Worm (Caenorhabditis elegans): ENCODE results near the gene M03C11.9.

Gene M03C11.9

DNA sequence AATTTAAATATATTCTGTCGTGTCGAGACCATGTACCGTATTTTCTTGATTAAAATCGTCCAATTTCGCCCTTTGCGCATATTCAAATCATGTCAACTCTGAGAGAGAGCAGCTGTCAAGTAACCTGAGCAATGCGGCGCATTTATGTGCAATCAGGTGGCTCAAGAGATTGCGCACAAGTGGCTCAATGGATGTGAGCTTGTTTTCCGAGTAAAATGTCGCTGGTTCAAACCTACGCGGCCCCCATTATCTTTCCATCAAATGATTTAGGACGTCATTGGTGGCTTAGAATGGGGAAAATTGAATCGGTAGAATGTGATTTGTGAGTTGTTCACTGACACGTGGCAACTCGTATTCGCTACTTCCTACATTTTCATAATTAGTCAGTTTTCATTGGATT lies 40.6 kb upstream of the M03C11.9 start:
- TF ChIP-seq lsy-2 (tag; optimal IDR thresholded peaks at IDR 0.05) (peak in 1 of 2 experiments; percentile 20), ZK546.5 (tag; optimal IDR thresholded peaks at IDR 0.05) (no peak), dpl-1 (GFP tag; optimal IDR thresholded peaks at IDR 0.05) (no peak), Y105C5A.15 (GFP tag; IDR thresholded peaks at IDR 0.05) (no peak), nhr-11 (tag; optimal IDR thresholded peaks at IDR 0.05) (peak; percentile 41), daf-19 (GFP tag; conservative IDR thresholded peaks at IDR 0.05) (no peak), dmd-8 (GFP tag; IDR thresholded peaks at IDR 0.05) (no peak), rbr-2 (tag; optimal IDR thresholded peaks at IDR 0.05) (peak; percentile 13), egl-43 (GFP tag; IDR thresholded peaks at IDR 0.05) (0 out of 2 replicates have a peak, but pooled peaks have one; percentile 66), tag-97 (GFP tag; IDR thresholded peaks at IDR 0.05) (no peak), ceh-28 (tag; optimal IDR thresholded peaks at IDR 0.05) (no peak), ceh-62 (tag; optimal IDR thresholded peaks at IDR 0.05) (no peak), unc-62 (GFP tag; optimal IDR thresholded peaks at IDR 0.05 in 1 of 2) (peak in 1 of 2 experiments; percentile 18), unc-62 (tag; optimal IDR thresholded peaks at IDR 0.05) (no peak), mep-1 (tag; optimal IDR thresholded peaks at IDR 0.05) (no peak), set-16 (GFP tag; IDR thresholded peaks at IDR 0.05) (no peak), ceh-44 (GFP tag; IDR thresholded peaks at IDR 0.05) (peak; percentile 52; the same call in 1 of the 2 replicates), spr-3 (GFP tag; optimal IDR thresholded peaks at IDR 0.05) (no peak), zip-11 (GFP tag; IDR thresholded peaks at IDR 0.05) (no peak), daf-16 (GFP tag; optimal IDR thresholded peaks at IDR 0.05) (no peak), daf-16 (tag; optimal IDR thresholded peaks at IDR 0.05) (peak; percentile 18), nhr-6 (tag; optimal IDR thresholded peaks at IDR 0.05) (no peak), dmd-9 (GFP tag; IDR thresholded peaks at IDR 0.05) (0 out of 2 replicates have a peak, but pooled peaks have one; percentile 28), F44E2.7 (GFP tag; IDR thresholded peaks at IDR 0.05) (no peak), zfp-3 (GFP tag; conservative IDR thresholded peaks at IDR 0.05) (no peak), duxl-1 (tag; optimal IDR thresholded peaks at IDR 0.05; ENCODE audit: poor library complexity) (no peak), hlh-30 (tag; optimal IDR thresholded peaks at IDR 0.05; ENCODE audit: insufficient read depth) (no peak), pqm-1 (tag; optimal IDR thresholded peaks at IDR 0.05) (no peak), lin-39 (tag; optimal IDR thresholded peaks at IDR 0.05) (no peak), pha-4 (GFP tag; IDR thresholded peaks at IDR 0.05) (no peak), pha-4 (tag; optimal IDR thresholded peaks at IDR 0.05) (no peak), ztf-11 (tag; optimal IDR thresholded peaks at IDR 0.05) (no peak), Y75B8A.6 (GFP tag; IDR thresholded peaks at IDR 0.05) (no peak)

DNA sequence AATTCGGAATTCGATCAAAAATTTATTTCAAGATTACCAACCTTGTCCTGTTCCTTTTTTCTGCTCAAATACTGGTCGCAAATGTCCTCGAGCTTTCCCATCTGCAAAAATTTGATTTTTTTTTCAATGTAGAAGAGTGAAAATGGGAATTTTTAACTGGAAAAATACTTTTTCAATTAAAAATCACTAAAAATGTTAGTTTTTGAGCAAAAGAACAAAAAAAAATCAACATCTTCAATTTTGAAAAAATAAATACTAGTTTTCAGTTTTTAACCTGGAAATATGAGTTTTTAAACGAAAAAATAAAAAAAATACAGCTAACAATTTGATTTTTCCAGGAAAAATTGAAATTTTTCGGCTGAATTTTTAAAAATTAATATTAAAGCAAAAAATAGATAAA lies 36.4 kb upstream of the M03C11.9 start, which contains the start of gene prp-3:
TSS of gene prp-3 (minus strand) at position 101 of the 400 bp plus-strand sequence.
- TF ChIP-seq T20F7.1 (GFP tag; optimal IDR thresholded peaks at IDR 0.05) (no peak), D1046.2 (GFP tag; IDR thresholded peaks at IDR 0.05) (no peak), dpl-1 (GFP tag; optimal IDR thresholded peaks at IDR 0.05) (no peak), ctbp-1 (GFP tag; IDR thresholded peaks at IDR 0.05) (no peak), lin-29 (GFP tag; IDR thresholded peaks at IDR 0.05) (no peak), F49E8.2 (tag; optimal IDR thresholded peaks at IDR 0.05; ENCODE audit: borderline replicate concordance) (no peak)

DNA sequence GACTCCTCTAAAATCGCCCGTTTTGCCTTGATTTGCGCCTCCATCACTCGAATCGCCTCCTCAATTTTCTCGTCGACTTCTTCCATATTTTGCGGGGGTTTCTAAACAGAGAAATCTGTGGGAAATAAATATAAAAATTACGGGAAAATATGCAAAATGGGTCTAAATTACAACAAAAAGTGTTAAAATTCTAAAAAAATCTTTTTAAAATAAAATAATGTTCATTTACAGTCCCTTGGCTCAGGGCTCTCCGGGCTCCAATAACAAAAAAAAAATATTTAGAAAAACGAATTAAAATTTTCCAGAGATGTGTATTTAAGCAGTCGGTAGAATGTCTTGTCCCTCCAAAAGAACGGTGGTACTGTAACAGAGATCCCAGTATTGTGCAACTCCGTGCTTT lies 32.4 kb upstream of the M03C11.9 start, which contains the start of gene M03C11.6:
TSS of gene M03C11.6 (minus strand) at position 101 of the 400 bp plus-strand sequence.
- TF ChIP-seq nhr-102 (tag; optimal IDR thresholded peaks at IDR 0.05): no peak
- TF ChIP-seq hlh-11 (tag; optimal IDR thresholded peaks at IDR 0.05): no peak
- no peak for TF ChIP-seq ceh-20 (GFP tag; IDR thresholded peaks at IDR 0.05)
- no peak for TF ChIP-seq nhr-41 (GFP tag; IDR thresholded peaks at IDR 0.05)
- no peak for TF ChIP-seq daf-16 (GFP tag; optimal IDR thresholded peaks at IDR 0.05)
- no peak for TF ChIP-seq daf-16 (tag; optimal IDR thresholded peaks at IDR 0.05)
- TF ChIP-seq zip-11 (GFP tag; IDR thresholded peaks at IDR 0.05): no peak
- TF ChIP-seq unc-62 (GFP tag; optimal IDR thresholded peaks at IDR 0.05 in 1 of 2): no peak
- no peak for TF ChIP-seq unc-62 (tag; optimal IDR thresholded peaks at IDR 0.05)
